Worm (Caenorhabditis elegans) whole organism, L4 larva: ENCODE data around the gene dpy-7.

Experiments used
- D1046.2 ChIP-seq: fragments of 200-800 bp; sonication (Bioruptor generic); IDR thresholded peaks from 2 replicates; pipeline ENCODE4 v1.3.6; 2022; ENCODE audit warnings: missing genetic modification characterization, missing compliant biosample characterization
- F26F4.8 ChIP-seq: fragments of 200-800 bp; sonication (Bioruptor generic); conservative IDR thresholded peaks from 2 replicates; pipeline ENCODE4 v1.3.6; 2022; ENCODE audit warnings: missing genetic modification characterization, missing compliant biosample characterization
- F37D6.2 ChIP-seq: sonication (generic microtip); optimal IDR thresholded peaks from 2 replicates; lab custom pipeline; 2016; ENCODE audit warnings: mild to moderate bottlenecking, missing genetic modification characterization, missing compliant biosample characterization
- F44E2.7 ChIP-seq: fragments of 200-800 bp; sonication (Bioruptor generic); IDR thresholded peaks from 2 replicates; pipeline ENCODE4 v2.1.2; 2022; ENCODE audit warnings: missing genetic modification characterization, missing compliant biosample characterization
- F49E8.2 ChIP-seq: sonication (generic microtip); optimal IDR thresholded peaks from 2 replicates; lab custom pipeline; 2016; ENCODE audit warnings: missing compliant biosample characterization, mild to moderate bottlenecking, missing genetic modification characterization, borderline replicate concordance
- T20F7.1 ChIP-seq: fragments of 200-800 bp; sonication (Bioruptor generic); optimal IDR thresholded peaks from 2 replicates; lab custom pipeline; 2018; ENCODE audit warnings: mild to moderate bottlenecking, missing genetic modification characterization, missing compliant biosample characterization
- T26A8.4 ChIP-seq: fragments of 200-800 bp; sonication (Bioruptor generic); IDR thresholded peaks from 2 replicates; pipeline ENCODE4 v1.3.6; 2022; ENCODE audit warnings: missing genetic modification characterization, missing compliant biosample characterization
- Y48G9A.11 ChIP-seq: fragments of 200-800 bp; sonication (Bioruptor generic); IDR thresholded peaks from 2 replicates; pipeline ENCODE4 v1.3.6; 2022; ENCODE audit warnings: missing genetic modification reagents, missing genetic modification characterization, missing compliant biosample characterization
- ZK546.5 ChIP-seq, 2 experiments: sonication (generic microtip); optimal IDR thresholded peaks; 2 replicates each; lab custom pipeline; 2017; ENCODE audit warnings: missing biosample characterization in 2 of 2, missing genetic modification characterization in 2 of 2
- aha-1 ChIP-seq: fragments of 150-350 bp; peaks from one replicate; lab custom pipeline; 2014; ENCODE audit warnings: missing biosample characterization, missing genetic modification characterization
- ceh-32 ChIP-seq: sonication (generic microtip); optimal IDR thresholded peaks from 2 replicates; lab custom pipeline; 2016; ENCODE audit warnings: mild to moderate bottlenecking, missing genetic modification characterization, missing compliant biosample characterization; ENCODE audit not compliant: poor library complexity
- ces-1 ChIP-seq: fragments of 150-350 bp; sonication (generic microtip); optimal IDR thresholded peaks from 4 replicates; lab custom pipeline; 2014; ENCODE audit warnings: missing biosample characterization, missing genetic modification reagents, missing genetic modification characterization
- ctbp-1 ChIP-seq: fragments of 200-800 bp; sonication (Bioruptor generic); IDR thresholded peaks from 2 replicates; pipeline ENCODE4 v1.3.6; 2022; ENCODE audit warnings: missing genetic modification reagents, missing genetic modification characterization, missing compliant biosample characterization
- dmd-6 ChIP-seq: fragments of 200-800 bp; sonication (Bioruptor generic); IDR thresholded peaks from 2 replicates; pipeline ENCODE4 v1.3.6; 2022; ENCODE audit warnings: missing genetic modification reagents, missing genetic modification characterization, missing compliant biosample characterization
- dmd-8 ChIP-seq: fragments of 200-800 bp; sonication (Bioruptor generic); IDR thresholded peaks from 2 replicates; pipeline ENCODE4 v1.3.6; 2022; ENCODE audit warnings: missing genetic modification characterization, missing compliant biosample characterization
- dpl-1 ChIP-seq: fragments of 150-350 bp; optimal IDR thresholded peaks from 2 replicates; lab custom pipeline; 2014; ENCODE audit warnings: missing biosample characterization, missing genetic modification reagents, missing genetic modification characterization
- dve-1 ChIP-seq: sonication (generic microtip); optimal IDR thresholded peaks from 2 replicates; lab custom pipeline; 2017; ENCODE audit warnings: antibody characterized with exemption, mild to moderate bottlenecking, missing genetic modification characterization, missing compliant biosample characterization; ENCODE audit not compliant: insufficient read depth
- fkh-10 ChIP-seq: fragments of 150-350 bp; optimal IDR thresholded peaks from 2 replicates; lab custom pipeline; 2014; ENCODE audit warnings: missing biosample characterization, missing genetic modification reagents, missing genetic modification characterization
- hif-1 ChIP-seq, 2 experiments: sonication (generic microtip); optimal IDR thresholded peaks; 2 replicates each; lab custom pipeline; 2016 to 2017; ENCODE audit warnings: missing compliant biosample characterization in 2 of 2, missing genetic modification characterization in 2 of 2, missing genetic modification reagents in 2 of 2, missing genotype in 2 of 2, mild to moderate bottlenecking in 1 of 2
- hlh-11 ChIP-seq: fragments of 200-800 bp; sonication (Bioruptor generic); optimal IDR thresholded peaks from 2 replicates; lab custom pipeline; 2018; ENCODE audit warnings: mild to moderate bottlenecking, missing genetic modification characterization, missing compliant biosample characterization
- hlh-30 ChIP-seq: sonication (generic microtip); optimal IDR thresholded peaks from 2 replicates; lab custom pipeline; 2017; ENCODE audit warnings: antibody characterized with exemption, mild to moderate bottlenecking, missing genetic modification characterization, missing compliant biosample characterization; ENCODE audit not compliant: insufficient read depth
- jun-1 ChIP-seq: fragments of 150-350 bp; optimal IDR thresholded peaks from 2 replicates; lab custom pipeline; 2014; ENCODE audit warnings: missing biosample characterization, missing genetic modification reagents, missing genetic modification characterization
- lin-13 ChIP-seq: fragments of 150-350 bp; optimal IDR thresholded peaks from 2 replicates; lab custom pipeline; 2014; ENCODE audit warnings: missing biosample characterization, missing genetic modification reagents, missing genetic modification characterization
- lin-38 ChIP-seq: fragments of 200-800 bp; sonication (Bioruptor generic); IDR thresholded peaks from 2 replicates; pipeline ENCODE4 v1.3.6; 2022; ENCODE audit warnings: missing genetic modification reagents, missing genetic modification characterization, missing compliant biosample characterization
- lsy-2 ChIP-seq, 2 experiments: fragments of 150-350 bp in 1 of 2; sonication (generic microtip) in 1 of 2; optimal IDR thresholded peaks; 2 replicates each; lab custom pipeline; 2014 to 2017; ENCODE audit warnings: missing biosample characterization in 2 of 2, missing genetic modification characterization in 2 of 2
- madf-5 ChIP-seq, 2 experiments: fragments of 200-800 bp; sonication (Bioruptor generic); IDR thresholded peaks; 2 replicates each; pipeline ENCODE4 v1.3.6; 2022; ENCODE audit warnings: missing compliant biosample characterization in 2 of 2, missing genetic modification characterization in 2 of 2
- madf-9 ChIP-seq: fragments of 200-800 bp; sonication (Bioruptor generic); conservative IDR thresholded peaks from 2 replicates; pipeline ENCODE4 v1.3.6; 2022; ENCODE audit warnings: missing genetic modification reagents, missing genetic modification characterization, missing compliant biosample characterization
- mdl-1 ChIP-seq, 2 experiments: fragments of 150-350 bp in 1 of 2; sonication (generic microtip) in 1 of 2; optimal IDR thresholded peaks; 2 replicates each; lab custom pipeline; 2014 to 2017; ENCODE audit warnings: missing biosample characterization in 2 of 2, missing genetic modification characterization in 2 of 2
- mes-2 ChIP-seq: sonication (generic microtip); optimal IDR thresholded peaks from 2 replicates; lab custom pipeline; 2016; ENCODE audit warnings: missing genotype, mild to moderate bottlenecking, missing genetic modification characterization, missing compliant biosample characterization; ENCODE audit not compliant: poor library complexity, severe bottlenecking
- mxl-2 ChIP-seq: fragments of 200-800 bp; sonication (Bioruptor generic); conservative IDR thresholded peaks from 2 replicates; pipeline ENCODE4 v1.3.6; 2022; ENCODE audit warnings: missing genetic modification reagents, missing genetic modification characterization, missing compliant biosample characterization
- nhr-28 ChIP-seq: fragments of 150-350 bp; optimal IDR thresholded peaks from 2 replicates; lab custom pipeline; 2014; ENCODE audit warnings: missing biosample characterization, missing genetic modification characterization
- nhr-41 ChIP-seq: fragments of 200-800 bp; sonication (Bioruptor generic); IDR thresholded peaks from 2 replicates; pipeline ENCODE4 v1.3.6; 2022; ENCODE audit warnings: missing genetic modification reagents, missing genetic modification characterization, missing compliant biosample characterization
- nhr-48 ChIP-seq: sonication (generic microtip); optimal IDR thresholded peaks from 2 replicates; lab custom pipeline; 2016; ENCODE audit warnings: mild to moderate bottlenecking, missing genetic modification characterization, missing compliant biosample characterization
- nhr-76 ChIP-seq: fragments of 150-350 bp; optimal IDR thresholded peaks from 2 replicates; lab custom pipeline; 2014; ENCODE audit warnings: missing biosample characterization, missing genetic modification characterization
- set-16 ChIP-seq: fragments of 200-800 bp; sonication (Bioruptor generic); IDR thresholded peaks from 2 replicates; pipeline ENCODE4 v1.3.6; 2022; ENCODE audit warnings: missing genetic modification reagents, missing genetic modification characterization, missing compliant biosample characterization
- skn-1 ChIP-seq: fragments of 150-350 bp; optimal IDR thresholded peaks from 2 replicates; lab custom pipeline; 2014; ENCODE audit warnings: missing biosample characterization, missing genetic modification characterization
- snpc-1.2 ChIP-seq: fragments of 200-800 bp; sonication (Bioruptor generic); IDR thresholded peaks from 2 replicates; pipeline ENCODE4 v1.3.6; 2022; ENCODE audit warnings: missing genetic modification reagents, missing genetic modification characterization, missing compliant biosample characterization
- unc-130 ChIP-seq: sonication (generic microtip); optimal IDR thresholded peaks from 2 replicates; lab custom pipeline; 2016; ENCODE audit warnings: missing genetic modification reagents, missing genetic modification characterization, missing compliant biosample characterization
- unc-39 ChIP-seq: sonication (generic microtip); optimal IDR thresholded peaks from 2 replicates; lab custom pipeline; 2017; ENCODE audit warnings: missing biosample characterization, missing genetic modification characterization
- unc-62 ChIP-seq, 3 experiments: fragments of 150-350 bp in 1 of 3; sonication (generic microtip); optimal IDR thresholded peaks in 2 of 3; peaks in 1 of 3; 1 replicate in 1 of 3; 2 replicates in 2 of 3; lab custom pipeline; 2014 to 2017; ENCODE audit warnings: missing biosample characterization in 3 of 3, missing genetic modification characterization in 3 of 3, missing genetic modification reagents in 3 of 3, missing genotype in 1 of 3
- zfp-2 ChIP-seq: sonication (generic microtip); optimal IDR thresholded peaks from 2 replicates; lab custom pipeline; 2016; ENCODE audit warnings: mild to moderate bottlenecking, missing genetic modification characterization, missing compliant biosample characterization
- zfp-3 ChIP-seq: fragments of 200-800 bp; sonication (Bioruptor generic); conservative IDR thresholded peaks from 2 replicates; pipeline ENCODE4 v1.3.6; 2022; ENCODE audit warnings: missing genetic modification reagents, missing genetic modification characterization, missing compliant biosample characterization
- ztf-11 ChIP-seq: fragments of 150-350 bp; optimal IDR thresholded peaks from 2 replicates; lab custom pipeline; 2014; ENCODE audit warnings: missing biosample characterization, missing genetic modification characterization
- ztf-7 ChIP-seq: fragments of 150-350 bp; optimal IDR thresholded peaks from 2 replicates; lab custom pipeline; 2014; ENCODE audit warnings: missing biosample characterization, missing genetic modification characterization

Gene dpy-7

ce11 chrX:7569685-7570518, 32.3 kb upstream of the dpy-7 start, which contains the start of gene apy-1 (continued):
- TF ChIP-seq unc-130 (GFP tag; lab: Kevin White, UChicago) (peak; percentile 2), nhr-48 (peak; percentile 1), mxl-2 (GFP tag; lab: Robert Waterston, UW) (no peak), lin-13 (GFP tag; lab: Kevin White, UChicago) (no peak), aha-1 (tag; lab: Kevin White, UChicago) (peak; percentile 82), ces-1 (GFP tag; lab: Kevin White, UChicago) (peak; percentile 4), ZK546.5 (tag; optimal IDR thresholded peaks at IDR 0.05; lab: Kevin White, UChicago) (no peak), nhr-76 (no peak), dmd-8 (GFP tag; lab: Robert Waterston, UW) (no peak), ceh-32 (tag; lab: Kevin White, UChicago) (no peak), lsy-2 (tag; optimal IDR thresholded peaks at IDR 0.05; lab: Kevin White, UChicago) (peak; percentile 2 to 67), madf-5 (GFP tag; IDR thresholded peaks at IDR 0.05; lab: Robert Waterston, UW) (no peak), hif-1 (tag; optimal IDR thresholded peaks at IDR 0.05; lab: Kevin White, UChicago) (peak in 1 of 2 experiments; percentile 35), F37D6.2 (tag; lab: Kevin White, UChicago) (no peak), skn-1 (tag; lab: Kevin White, UChicago) (no peak), snpc-1.2 (no peak), madf-9 (GFP tag; lab: Robert Waterston, UW) (no peak)

DNA sequence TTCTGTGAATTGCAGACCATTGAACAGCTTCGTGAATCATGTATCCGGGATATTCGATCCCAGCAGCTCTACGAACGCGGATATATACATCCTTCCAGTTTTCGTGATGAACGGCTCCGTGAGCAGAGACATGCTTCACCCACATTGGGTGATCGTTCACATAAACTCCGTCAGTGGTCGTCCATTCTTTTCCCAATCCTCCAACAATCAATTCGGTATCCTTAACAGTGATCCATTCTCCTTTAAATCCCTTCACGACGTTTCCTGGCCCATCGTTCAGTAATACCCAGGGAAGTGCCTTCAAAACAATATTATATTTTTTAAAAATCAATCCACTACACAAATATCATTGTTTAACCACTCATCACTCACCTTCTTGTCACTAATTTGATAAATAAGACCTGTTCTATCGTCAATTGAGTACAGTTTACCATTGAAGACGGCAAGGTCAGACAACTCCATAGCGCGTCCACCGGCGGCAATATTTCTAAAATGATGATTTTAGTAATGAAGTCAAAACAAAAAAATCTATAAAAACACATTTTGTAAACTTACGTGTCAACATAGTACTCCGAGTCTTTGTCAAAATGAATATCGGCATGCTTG, 31.2 kb upstream of the dpy-7 start:
- TF ChIP-seq unc-62 (GFP tag; optimal IDR thresholded peaks at IDR 0.05 in 1 of 2; lab: Kevin White, UChicago): peak in 1 of 2 experiments; percentile 77
- TF ChIP-seq unc-62 (tag; optimal IDR thresholded peaks at IDR 0.05; lab: Kevin White, UChicago): no peak
- no peak for TF ChIP-seq ces-1 (GFP tag; lab: Kevin White, UChicago)
- TF ChIP-seq dpl-1 (GFP tag; lab: Kevin White, UChicago): no peak
- TF ChIP-seq hlh-11 (tag; lab: Kevin White, UChicago): peak; percentile 8
- TF ChIP-seq lin-38: 0 out of 2 replicates have a peak, but pooled peaks have one; percentile 10
- no peak for TF ChIP-seq dve-1 (tag; lab: Kevin White, UChicago)
- no peak for TF ChIP-seq aha-1 (tag; lab: Kevin White, UChicago)
- no peak for TF ChIP-seq fkh-10 (GFP tag; lab: Kevin White, UChicago)
- no peak for TF ChIP-seq ctbp-1 (GFP tag; lab: Robert Waterston, UW)
- no peak for TF ChIP-seq unc-39 (tag; lab: Kevin White, UChicago)
- no peak for TF ChIP-seq nhr-41
- no peak for TF ChIP-seq dmd-6 (GFP tag; lab: Robert Waterston, UW)
- peak; percentile 45 for TF ChIP-seq nhr-28 (tag; lab: Kevin White, UChicago)
- TF ChIP-seq zfp-2: no peak
- TF ChIP-seq jun-1 (tag; lab: Kevin White, UChicago): no peak
- TF ChIP-seq, all 104 proteins: peak for 4

- no peak for TF ChIP-seq ztf-11 (tag; lab: Kevin White, UChicago)
- TF ChIP-seq dve-1 (tag; lab: Kevin White, UChicago): peak; percentile 7
- TF ChIP-seq zfp-2: no peak
- peak in 1 of 2 experiments; percentile 4 for TF ChIP-seq lsy-2 (tag; optimal IDR thresholded peaks at IDR 0.05; lab: Kevin White, UChicago)
- TF ChIP-seq T20F7.1 (GFP tag; lab: Kevin White, UChicago): peak; percentile 92
- no peak for TF ChIP-seq F26F4.8
- no peak for TF ChIP-seq mdl-1 (tag; optimal IDR thresholded peaks at IDR 0.05; lab: Kevin White, UChicago)
- peak; percentile 33 for TF ChIP-seq mes-2 (tag; lab: Kevin White, UChicago)
- no peak for TF ChIP-seq F44E2.7
- TF ChIP-seq set-16 (GFP tag; lab: Robert Waterston, UW): no peak
- no peak for TF ChIP-seq zfp-3 (GFP tag; lab: Robert Waterston, UW)
- TF ChIP-seq T26A8.4 (GFP tag; lab: Robert Waterston, UW): no peak
- TF ChIP-seq Y48G9A.11 (GFP tag; lab: Robert Waterston, UW): no peak
- no peak for TF ChIP-seq F49E8.2 (tag; lab: Kevin White, UChicago)
- TF ChIP-seq hlh-30: no peak
- no peak for TF ChIP-seq ztf-7
- TF ChIP-seq D1046.2: no peak
These were observed 27.4 kb upstream of the dpy-7 start, which contains the start of gene vps-52 for ce11 chrX:7565005-7565404. Gene vps-52 (plus strand): TSS chrX:7565323.
